Worm (Caenorhabditis elegans): ENCODE results near the gene F56B3.2.

The F56B3.2 gene

DNA sequence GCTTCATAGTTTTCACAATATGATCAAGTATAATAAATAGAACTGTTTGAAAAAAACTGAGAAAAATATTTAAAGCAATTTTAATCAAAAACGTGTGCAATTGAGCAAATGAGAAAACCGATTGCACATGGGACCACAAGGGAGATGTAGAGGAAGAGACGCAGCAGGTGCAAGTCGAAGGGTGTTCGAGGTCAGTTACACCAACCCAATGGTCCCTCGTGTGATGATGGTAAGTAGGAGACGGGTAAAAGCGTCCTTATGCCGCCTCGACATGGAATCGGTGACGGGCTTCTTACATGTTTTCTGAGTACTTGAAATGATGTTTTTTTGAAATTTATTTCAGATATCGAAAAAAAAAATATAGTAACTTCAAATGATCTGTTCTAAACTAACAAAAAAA, 40.3 kb downstream of the F56B3.2 start, which contains the start of gene Y55F3C.9:
Gene Y55F3C.9, minus strand, starts transcription at position 101 of the 400 bp plus-strand sequence.
- no peak for TF ChIP-seq F39B2.1 (GFP tag; IDR thresholded peaks at IDR 0.05)
- no peak for TF ChIP-seq hlh-26 (GFP tag; conservative IDR thresholded peaks at IDR 0.05)
- TF ChIP-seq madf-10 (tag; optimal IDR thresholded peaks at IDR 0.05): no peak
- TF ChIP-seq K12H6.12 (tag; optimal IDR thresholded peaks at IDR 0.05): no peak
- TF ChIP-seq F23B12.7 (tag; optimal IDR thresholded peaks at IDR 0.05; ENCODE audit: insufficient read depth): no peak
- TF ChIP-seq nfyb-1 (GFP tag; IDR thresholded peaks at IDR 0.05): no peak
- no peak for TF ChIP-seq lin-35 (GFP tag; optimal IDR thresholded peaks at IDR 0.05)

DNA sequence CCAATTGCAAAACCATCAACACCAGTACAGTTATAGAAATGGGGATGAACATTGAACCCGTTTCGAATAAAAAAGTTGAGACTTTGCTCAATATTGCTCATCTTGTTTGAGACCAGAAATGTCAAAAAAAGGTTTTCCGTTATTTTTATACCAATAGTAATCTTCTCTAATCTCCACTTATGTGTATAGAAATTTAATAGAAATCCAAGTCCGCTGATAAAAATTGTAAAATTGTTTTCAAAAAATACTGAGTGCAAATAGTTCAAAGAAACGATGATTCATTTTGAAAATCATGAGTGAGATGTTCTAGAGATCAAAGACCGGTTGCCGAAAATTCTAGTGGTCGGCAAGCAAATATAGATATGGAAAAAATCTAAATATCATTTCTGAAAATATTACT, 49.0 kb downstream of the F56B3.2 start, which contains the start of gene Y55F3C.10:
Gene Y55F3C.10, minus strand, starts transcription at position 101 of the 400 bp plus-strand sequence.
- TF ChIP-seq lir-1 (GFP tag; conservative IDR thresholded peaks at IDR 0.05) (no peak), F37B4.10 (GFP tag; IDR thresholded peaks at IDR 0.05) (no peak), ztf-18 (tag; optimal IDR thresholded peaks at IDR 0.05) (no peak), egl-18 (GFP tag; IDR thresholded peaks at IDR 0.05) (no peak)

DNA sequence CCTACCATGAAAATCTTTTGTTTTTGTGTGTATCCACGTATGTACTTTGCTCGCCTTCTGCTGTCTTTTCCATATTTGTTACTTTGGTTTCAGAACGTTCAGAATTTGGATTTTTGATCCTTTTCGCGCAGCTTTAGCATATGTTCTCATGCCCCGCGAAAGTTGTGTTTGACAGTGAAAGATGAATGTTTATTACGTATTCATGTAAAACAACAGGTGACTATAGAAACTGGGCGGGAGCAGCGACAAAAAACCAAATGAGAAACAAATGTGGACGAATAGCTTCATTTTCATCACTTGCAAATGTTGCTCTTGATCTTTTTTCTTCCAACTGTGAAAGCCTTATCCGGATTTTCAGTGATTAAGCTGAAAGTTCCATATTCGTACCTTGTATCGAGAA, 52.1 kb downstream of the F56B3.2 start, which contains the start of gene clec-164:
Gene clec-164, plus strand, starts transcription at position 301 of the 400 bp plus-strand sequence.
- no peak for TF ChIP-seq D2030.7 (GFP tag; IDR thresholded peaks at IDR 0.05)
- TF ChIP-seq snpc-1.1 (tag; optimal IDR thresholded peaks at IDR 0.05; ENCODE audit: insufficient read depth): no peak
- TF ChIP-seq zfh-2 (GFP tag; conservative IDR thresholded peaks at IDR 0.05): no peak
- no peak for TF ChIP-seq hmg-1.2 (GFP tag; IDR thresholded peaks at IDR 0.05)
- no peak for TF ChIP-seq let-526 (GFP tag; IDR thresholded peaks at IDR 0.05)
- no peak for TF ChIP-seq B0261.1 (tag; optimal IDR thresholded peaks at IDR 0.05)
- TF ChIP-seq tbx-9 (tag; optimal IDR thresholded peaks at IDR 0.05; ENCODE audit: borderline replicate concordance): no peak
- TF ChIP-seq lsl-1 (GFP tag; optimal IDR thresholded peaks at IDR 0.05): no peak
- TF ChIP-seq mcd-1 (GFP tag; IDR thresholded peaks at IDR 0.05): no peak
- TF ChIP-seq F39B2.1 (GFP tag; IDR thresholded peaks at IDR 0.05): no peak

DNA sequence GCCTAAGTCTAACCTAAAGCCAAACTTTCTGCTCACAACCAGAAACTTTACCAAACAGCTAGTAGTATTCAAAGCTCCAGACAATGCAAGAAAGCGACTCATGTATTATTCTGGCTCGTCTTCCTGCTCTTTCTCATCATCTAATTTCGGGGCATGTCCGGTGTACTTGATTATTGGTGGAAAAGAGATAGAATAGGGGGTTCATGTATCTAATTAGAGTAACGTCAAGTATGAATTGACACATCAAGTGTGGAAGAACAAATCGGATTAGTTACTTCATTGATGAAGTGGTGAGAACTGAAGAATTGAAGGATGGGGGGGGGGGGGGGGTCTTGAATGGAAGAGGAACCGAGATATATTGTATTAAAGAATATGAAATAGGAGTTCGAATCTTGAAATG, 53.0 kb downstream of the F56B3.2 start:
- TF ChIP-seq sea-2 (GFP tag; IDR thresholded peaks at IDR 0.05): no peak
- no peak for TF ChIP-seq nhr-179 (tag; optimal IDR thresholded peaks at IDR 0.05)
- no peak for TF ChIP-seq Y79H2A.3 (GFP tag; conservative IDR thresholded peaks at IDR 0.05)
- TF ChIP-seq F33H1.4 (GFP tag; IDR thresholded peaks at IDR 0.05): no peak
- TF ChIP-seq nhr-120 (GFP tag; IDR thresholded peaks at IDR 0.05): no peak
- no peak for TF ChIP-seq lsy-27 (tag; optimal IDR thresholded peaks at IDR 0.05; ENCODE audit: borderline replicate concordance, insufficient read depth)
- no peak for TF ChIP-seq B0336.3 (GFP tag; IDR thresholded peaks at IDR 0.05)
